Worm (Caenorhabditis elegans) whole organism, mixed stage, embryonic: ENCODE data around the gene srbc-22.

ENCODE experiments used
- M03D4.4 ChIP-seq: sonication (generic microtip); optimal IDR thresholded peaks from 2 replicates; lab custom pipeline; 2017; ENCODE audit warnings: mild to moderate bottlenecking, missing genetic modification characterization, missing compliant biosample characterization
- bed-3 ChIP-seq: fragments of 200-800 bp; sonication (Bioruptor generic); optimal IDR thresholded peaks from 3 replicates; lab custom pipeline; 2018; ENCODE audit warnings: mild to moderate bottlenecking, missing genetic modification characterization, moderate library complexity, missing compliant biosample characterization
- blmp-1 ChIP-seq: fragments of 150-350 bp; optimal IDR thresholded peaks from 2 replicates; lab custom pipeline; 2014; ENCODE audit warnings: missing biosample characterization, missing genetic modification characterization
- ceh-39 ChIP-seq: fragments of 150-350 bp; optimal IDR thresholded peaks from 2 replicates; lab custom pipeline; 2014; ENCODE audit warnings: missing biosample characterization, missing genetic modification characterization
- ceh-43 ChIP-seq: fragments of 200-800 bp; sonication (Bioruptor generic); optimal IDR thresholded peaks from 2 replicates; lab custom pipeline; 2018; ENCODE audit warnings: mild to moderate bottlenecking, missing genetic modification characterization, moderate library complexity, missing compliant biosample characterization
- ceh-83 ChIP-seq: fragments of 200-800 bp; sonication (Bioruptor generic); optimal IDR thresholded peaks from 2 replicates; lab custom pipeline; 2018; ENCODE audit warnings: mild to moderate bottlenecking, missing genetic modification characterization, missing compliant biosample characterization
- ces-1 ChIP-seq: fragments of 150-350 bp; optimal IDR thresholded peaks from 2 replicates; lab custom pipeline; 2014; ENCODE audit warnings: missing biosample characterization, missing genetic modification reagents, missing genetic modification characterization
- cnd-1 ChIP-seq: fragments of 200-800 bp; sonication (Bioruptor generic); optimal IDR thresholded peaks from 2 replicates; lab custom pipeline; 2018; ENCODE audit warnings: mild to moderate bottlenecking, missing genetic modification characterization, missing compliant biosample characterization
- drap-1 ChIP-seq: fragments of 200-800 bp; sonication (Bioruptor generic); optimal IDR thresholded peaks from 3 replicates; lab custom pipeline; 2018; ENCODE audit warnings: mild to moderate bottlenecking, missing genetic modification characterization, missing compliant biosample characterization
- elt-1 ChIP-seq: sonication (generic microtip); optimal IDR thresholded peaks from 2 replicates; lab custom pipeline; 2017; ENCODE audit warnings: missing genetic modification characterization, mild to moderate bottlenecking, missing compliant biosample characterization, antibody characterized with exemption, moderate library complexity, borderline replicate concordance; ENCODE audit not compliant: insufficient read depth
- elt-3 ChIP-seq: fragments of 150-350 bp; optimal IDR thresholded peaks from 2 replicates; lab custom pipeline; 2014; ENCODE audit warnings: missing biosample characterization, missing genetic modification characterization
- flh-1 ChIP-seq: fragments of 200-800 bp; sonication (Bioruptor generic); optimal IDR thresholded peaks from 2 replicates; lab custom pipeline; 2018; ENCODE audit warnings: mild to moderate bottlenecking, missing genetic modification characterization, moderate library complexity, missing compliant biosample characterization
- ham-2 ChIP-seq: fragments of 200-800 bp; sonication (Bioruptor generic); optimal IDR thresholded peaks from 2 replicates; lab custom pipeline; 2018; ENCODE audit warnings: mild to moderate bottlenecking, missing genetic modification characterization, missing compliant biosample characterization
- hlh-1 ChIP-seq: fragments of 150-350 bp; optimal IDR thresholded peaks from 2 replicates; lab custom pipeline; 2014; ENCODE audit warnings: missing biosample characterization, missing genetic modification reagents, missing genetic modification characterization
- lin-13 ChIP-seq: fragments of 150-350 bp; optimal IDR thresholded peaks from 2 replicates; lab custom pipeline; 2014; ENCODE audit warnings: missing biosample characterization, missing genetic modification characterization
- lin-32 ChIP-seq: fragments of 200-800 bp; sonication (Bioruptor generic); optimal IDR thresholded peaks from 2 replicates; lab custom pipeline; 2018; ENCODE audit warnings: mild to moderate bottlenecking, missing genetic modification characterization, missing compliant biosample characterization
- lsy-2 ChIP-seq: fragments of 150-350 bp; optimal IDR thresholded peaks from 2 replicates; lab custom pipeline; 2014; ENCODE audit warnings: missing biosample characterization, missing genetic modification characterization
- mep-1 ChIP-seq: fragments of 150-350 bp; optimal IDR thresholded peaks from 2 replicates; lab custom pipeline; 2017; ENCODE audit warnings: missing biosample characterization, missing genetic modification reagents, missing genetic modification characterization, inconsistent platforms
- mls-2 ChIP-seq: sonication (generic microtip); optimal IDR thresholded peaks from 2 replicates; lab custom pipeline; 2016; ENCODE audit warnings: mild to moderate bottlenecking, missing genetic modification characterization, moderate library complexity, missing compliant biosample characterization
- nhr-12 ChIP-seq: fragments of 150-350 bp; optimal IDR thresholded peaks from 2 replicates; lab custom pipeline; 2014; ENCODE audit warnings: missing biosample characterization, missing genetic modification characterization
- nhr-2 ChIP-seq: fragments of 150-350 bp; optimal IDR thresholded peaks from 2 replicates; lab custom pipeline; 2014; ENCODE audit warnings: missing biosample characterization, missing genetic modification characterization
- nhr-237 ChIP-seq: fragments of 150-350 bp; optimal IDR thresholded peaks from 2 replicates; lab custom pipeline; 2014; ENCODE audit warnings: missing biosample characterization, missing genetic modification characterization
- nhr-28 ChIP-seq: fragments of 150-350 bp; optimal IDR thresholded peaks from 2 replicates; lab custom pipeline; 2014; ENCODE audit warnings: missing biosample characterization, missing genetic modification characterization
- nhr-76 ChIP-seq: sonication (generic microtip); optimal IDR thresholded peaks from 2 replicates; lab custom pipeline; 2017; ENCODE audit warnings: missing biosample characterization, missing genetic modification characterization
- pha-4 ChIP-seq: fragments of 150-350 bp; optimal IDR thresholded peaks from 2 replicates; lab custom pipeline; 2018; ENCODE audit warnings: missing biosample characterization, missing genetic modification reagents, missing genetic modification characterization
- sem-2 ChIP-seq: fragments of 200-800 bp; sonication (Bioruptor generic); optimal IDR thresholded peaks from 2 replicates; lab custom pipeline; 2018; ENCODE audit warnings: mild to moderate bottlenecking, missing genetic modification characterization, missing compliant biosample characterization
- snpc-4 ChIP-seq: fragments of 150-350 bp; optimal IDR thresholded peaks from 2 replicates; lab custom pipeline; 2014; ENCODE audit warnings: missing biosample characterization, missing genetic modification characterization
- sptf-1 ChIP-seq: sonication (generic microtip); optimal IDR thresholded peaks from 2 replicates; lab custom pipeline; 2017; ENCODE audit warnings: mild to moderate bottlenecking, missing genetic modification characterization, moderate library complexity, missing compliant biosample characterization
- tbx-8 ChIP-seq: fragments of 200-800 bp; sonication (Bioruptor generic); optimal IDR thresholded peaks from 2 replicates; lab custom pipeline; 2018; ENCODE audit warnings: mild to moderate bottlenecking, missing genetic modification characterization, moderate library complexity, missing compliant biosample characterization
- unc-120 ChIP-seq: sonication (generic microtip); optimal IDR thresholded peaks from 2 replicates; lab custom pipeline; 2017; ENCODE audit warnings: missing genetic modification characterization, missing compliant biosample characterization; ENCODE audit not compliant: poor library complexity, severe bottlenecking
- unc-39 ChIP-seq: fragments of 150-350 bp; optimal IDR thresholded peaks from 2 replicates; lab custom pipeline; 2014; ENCODE audit warnings: missing biosample characterization, missing genetic modification characterization
- unc-62 ChIP-seq: fragments of 150-350 bp; optimal IDR thresholded peaks from 2 replicates; lab custom pipeline; 2014; ENCODE audit warnings: missing biosample characterization, missing genetic modification reagents, missing genetic modification characterization
- zip-8 ChIP-seq: fragments of 150-350 bp; optimal IDR thresholded peaks from 2 replicates; lab custom pipeline; 2014; ENCODE audit warnings: missing biosample characterization, missing genetic modification characterization
- ztf-11 ChIP-seq: fragments of 150-350 bp; optimal IDR thresholded peaks from 2 replicates; lab custom pipeline; 2014; ENCODE audit warnings: missing biosample characterization, missing genetic modification characterization

The srbc-22 gene

ce11 chrV:2132675-2133074, 24.3 kb upstream of the srbc-22 start:
- TF ChIP-seq mls-2 (tag; lab: Kevin White, UChicago) (no peak), nhr-12 (no peak)

ce11 chrV:2133512-2133911, 23.4 kb upstream of the srbc-22 start:
- TF ChIP-seq flh-1 = no peak
- peak; percentile 20 for TF ChIP-seq nhr-237 (tag; lab: Kevin White, UChicago)
- peak; percentile 4 for TF ChIP-seq ces-1 (GFP tag; lab: Kevin White, UChicago)
- peak; percentile 4 for TF ChIP-seq mep-1 (tag; lab: Kevin White, UChicago)
- TF ChIP-seq, all 35 proteins: peak for 3

- TF ChIP-seq unc-120 (tag; lab: Kevin White, UChicago) (no peak), nhr-2 (tag; lab: Kevin White, UChicago) (no peak), mls-2 (tag; lab: Kevin White, UChicago) (no peak), lin-32 (no peak), ceh-39 (tag; lab: Kevin White, UChicago) (no peak), nhr-76 (tag; lab: Kevin White, UChicago) (no peak), ztf-11 (no peak), sem-2 (no peak), ceh-83 (GFP tag; lab: Kevin White, UChicago) (no peak), nhr-237 (tag; lab: Kevin White, UChicago) (no peak), bed-3 (no peak), zip-8 (tag; lab: Kevin White, UChicago) (no peak), pha-4 (no peak), ceh-43 (GFP tag; lab: Kevin White, UChicago) (no peak), hlh-1 (tag; lab: Kevin White, UChicago) (no peak), drap-1 (no peak), nhr-28 (no peak), cnd-1 (tag; lab: Kevin White, UChicago) (no peak), lsy-2 (tag; lab: Kevin White, UChicago) (no peak)
These were observed 22.6 kb upstream of the srbc-22 start for ce11 chrV:2134340-2134739.

- TF ChIP-seq sptf-1 (tag; lab: Kevin White, UChicago) (peak; percentile 8), sem-2 (no peak), unc-120 (tag; lab: Kevin White, UChicago) (peak; percentile 34)
These were observed 21.6 kb upstream of the srbc-22 start for ce11 chrV:2135323-2135722.

- TF ChIP-seq lsy-2 (tag; lab: Kevin White, UChicago) = no peak
- TF ChIP-seq unc-120 (tag; lab: Kevin White, UChicago) = no peak
- TF ChIP-seq hlh-1 (tag; lab: Kevin White, UChicago) = no peak
- no peak for TF ChIP-seq zip-8 (tag; lab: Kevin White, UChicago)
- no peak for TF ChIP-seq pha-4
- no peak for TF ChIP-seq sptf-1 (tag; lab: Kevin White, UChicago)
- no peak for TF ChIP-seq ceh-39 (tag; lab: Kevin White, UChicago)
- no peak for TF ChIP-seq ceh-83 (GFP tag; lab: Kevin White, UChicago)
- TF ChIP-seq unc-39 (tag; lab: Kevin White, UChicago) = no peak
- no peak for TF ChIP-seq elt-3 (tag; lab: Kevin White, UChicago)
- no peak for TF ChIP-seq lin-13 (tag; lab: Kevin White, UChicago)
These were observed 19.9 kb upstream of the srbc-22 start for ce11 chrV:2137010-2137409.

- TF ChIP-seq M03D4.4 (no peak), elt-1 (tag; lab: Kevin White, UChicago) (no peak), lsy-2 (tag; lab: Kevin White, UChicago) (no peak), drap-1 (no peak), unc-39 (tag; lab: Kevin White, UChicago) (no peak), ces-1 (GFP tag; lab: Kevin White, UChicago) (no peak), snpc-4 (tag; lab: Kevin White, UChicago) (no peak), blmp-1 (tag; lab: Kevin White, UChicago) (no peak), unc-62 (GFP tag; lab: Kevin White, UChicago) (no peak), pha-4 (no peak), hlh-1 (tag; lab: Kevin White, UChicago) (no peak), tbx-8 (GFP tag; lab: Kevin White, UChicago) (no peak), zip-8 (tag; lab: Kevin White, UChicago) (no peak), ham-2 (GFP tag; lab: Kevin White, UChicago) (no peak), bed-3 (no peak), ceh-43 (GFP tag; lab: Kevin White, UChicago) (no peak), sem-2 (no peak), ceh-39 (tag; lab: Kevin White, UChicago) (no peak), mep-1 (tag; lab: Kevin White, UChicago) (no peak)
These were observed 18.6 kb upstream of the srbc-22 start for ce11 chrV:2138287-2138686.
